Worm (Caenorhabditis elegans): ENCODE results near the gene C31B8.12.

The C31B8.12 gene

DNA sequence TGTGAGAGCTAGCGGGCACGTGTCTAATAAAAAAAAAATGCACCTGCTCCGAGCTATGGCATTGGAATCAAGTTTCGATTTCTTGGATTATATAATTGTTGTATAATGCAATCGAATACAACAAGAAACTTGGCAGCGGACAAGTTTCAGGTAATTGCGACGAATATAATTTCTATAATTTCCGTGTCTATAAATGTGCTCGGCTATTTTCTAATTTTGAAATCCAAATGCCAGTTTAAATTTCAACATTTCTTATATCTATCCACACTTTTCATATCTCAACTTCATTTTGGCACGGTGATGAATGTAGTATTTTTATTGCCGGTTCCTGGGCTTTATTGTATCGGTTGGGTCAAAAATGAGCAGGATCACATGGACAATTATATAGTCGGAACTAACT lies 2.3 kb upstream of the C31B8.12 start, which contains the start of gene C31B8.16:
C31B8.16 (plus strand) TSS at position 301 of the 400 bp plus-strand sequence.
- TF ChIP-seq ets-7 (tag; optimal IDR thresholded peaks at IDR 0.05) (no peak), ama-1 (optimal IDR thresholded peaks at IDR 0.05) (no peak), aly-1 (tag; optimal IDR thresholded peaks at IDR 0.05) (no peak), ceh-13 (GFP tag; optimal IDR thresholded peaks at IDR 0.05) (no peak), B0310.2 (tag; optimal IDR thresholded peaks at IDR 0.05) (no peak), ceh-36 (tag; optimal IDR thresholded peaks at IDR 0.05) (no peak), flt-1 (GFP tag; IDR thresholded peaks at IDR 0.05) (no peak), F13C5.2 (tag; optimal IDR thresholded peaks at IDR 0.05) (no peak), hmbx-1 (tag; optimal IDR thresholded peaks at IDR 0.05) (no peak), scrt-1 (GFP tag; IDR thresholded peaks at IDR 0.05) (no peak), hmg-4 (GFP tag; optimal IDR thresholded peaks at IDR 0.05) (no peak), hnd-1 (tag; optimal IDR thresholded peaks at IDR 0.05) (no peak), tbx-11 (GFP tag; IDR thresholded peaks at IDR 0.05) (no peak), tbx-37 (GFP tag; conservative IDR thresholded peaks at IDR 0.05) (no peak), sea-1 (GFP tag; conservative IDR thresholded peaks at IDR 0.05) (no peak), tra-4 (tag; optimal IDR thresholded peaks at IDR 0.05) (no peak), pes-1 (GFP tag; IDR thresholded peaks at IDR 0.05) (no peak)

DNA sequence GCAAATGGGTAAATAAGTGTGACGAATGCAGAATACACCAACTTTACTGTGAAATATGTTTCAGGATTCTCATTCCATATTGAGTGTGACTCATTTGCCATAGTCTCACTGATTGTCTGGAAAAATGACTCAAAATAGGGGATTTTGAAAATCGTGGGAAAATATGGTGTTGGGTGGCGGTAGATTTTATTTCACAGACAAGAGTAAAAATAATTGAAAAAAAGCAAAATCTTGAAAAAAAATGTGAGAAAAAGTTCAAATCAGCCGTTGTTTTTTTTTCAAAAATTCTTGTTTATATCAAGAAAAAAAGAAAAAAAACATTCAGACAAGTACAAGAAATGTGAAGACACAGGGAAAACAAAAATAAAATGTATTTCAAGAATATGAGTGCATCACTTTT lies 4.9 kb downstream of the C31B8.12 start, which contains the start of gene srh-38:
srh-38 (minus strand) TSS at position 101 of the 400 bp plus-strand sequence.
- TF ChIP-seq tbx-11 (GFP tag; IDR thresholded peaks at IDR 0.05) (no peak), tra-4 (tag; optimal IDR thresholded peaks at IDR 0.05) (no peak), ceh-13 (GFP tag; optimal IDR thresholded peaks at IDR 0.05) (no peak)

DNA sequence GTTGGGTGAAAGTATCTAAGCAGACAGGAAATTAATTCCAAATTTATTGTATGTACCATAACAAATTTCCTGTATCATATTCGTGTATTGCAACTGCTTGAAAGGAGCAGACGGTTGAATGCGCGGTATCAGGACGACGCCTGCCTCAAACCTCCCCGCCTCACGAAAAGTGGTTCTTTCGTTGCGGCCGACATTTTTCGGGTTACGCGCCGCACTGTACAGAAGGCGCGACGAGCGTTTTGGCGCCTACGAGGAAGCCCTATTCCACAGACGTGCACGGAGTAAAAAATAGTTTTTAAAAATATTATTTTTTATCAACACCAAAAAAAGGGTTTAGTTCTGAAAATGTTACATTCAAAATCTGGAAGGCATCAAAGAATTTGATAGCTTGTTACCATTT lies 7.3 kb downstream of the C31B8.12 start:
- TF ChIP-seq aly-1 (tag; optimal IDR thresholded peaks at IDR 0.05), result no peak
- TF ChIP-seq sea-1 (GFP tag; conservative IDR thresholded peaks at IDR 0.05), result no peak
- TF ChIP-seq F13C5.2 (tag; optimal IDR thresholded peaks at IDR 0.05), result no peak
- TF ChIP-seq pes-1 (GFP tag; IDR thresholded peaks at IDR 0.05), result no peak
- no peak for TF ChIP-seq ama-1 (optimal IDR thresholded peaks at IDR 0.05)
- no peak for TF ChIP-seq ets-7 (tag; optimal IDR thresholded peaks at IDR 0.05)
- no peak for TF ChIP-seq tra-4 (tag; optimal IDR thresholded peaks at IDR 0.05)

ce11 chrV:2913948-2914347 lies 13.5 kb downstream of the C31B8.12 start, which contains the start of gene srh-146:
srh-146 (plus strand) TSS chrV:2914248.
- TF ChIP-seq tbx-37 (GFP tag; conservative IDR thresholded peaks at IDR 0.05) (no peak), ceh-36 (tag; optimal IDR thresholded peaks at IDR 0.05) (no peak)

- TF ChIP-seq hmg-4 (GFP tag; optimal IDR thresholded peaks at IDR 0.05) (no peak), hnd-1 (tag; optimal IDR thresholded peaks at IDR 0.05) (no peak), flt-1 (GFP tag; IDR thresholded peaks at IDR 0.05) (no peak), B0310.2 (tag; optimal IDR thresholded peaks at IDR 0.05) (no peak), hmbx-1 (tag; optimal IDR thresholded peaks at IDR 0.05) (no peak), tbx-37 (GFP tag; conservative IDR thresholded peaks at IDR 0.05) (no peak), F13C5.2 (tag; optimal IDR thresholded peaks at IDR 0.05) (no peak), sea-1 (GFP tag; conservative IDR thresholded peaks at IDR 0.05) (no peak), ceh-36 (tag; optimal IDR thresholded peaks at IDR 0.05) (no peak), ets-7 (tag; optimal IDR thresholded peaks at IDR 0.05) (no peak), aly-1 (tag; optimal IDR thresholded peaks at IDR 0.05) (no peak), scrt-1 (GFP tag; IDR thresholded peaks at IDR 0.05) (no peak), tra-4 (tag; optimal IDR thresholded peaks at IDR 0.05) (no peak), pes-1 (GFP tag; IDR thresholded peaks at IDR 0.05) (no peak), ceh-13 (GFP tag; optimal IDR thresholded peaks at IDR 0.05) (no peak), tbx-11 (GFP tag; IDR thresholded peaks at IDR 0.05) (no peak), ama-1 (optimal IDR thresholded peaks at IDR 0.05) (no peak)
These were observed 14.6 kb downstream of the C31B8.12 start, which contains the start of gene C31B8.9 for ce11 chrV:2912901-2913300. C31B8.9 (minus strand) TSS chrV:2913001.

- no peak for TF ChIP-seq tbx-37 (GFP tag; conservative IDR thresholded peaks at IDR 0.05)
- no peak for TF ChIP-seq hmg-4 (GFP tag; optimal IDR thresholded peaks at IDR 0.05)
- TF ChIP-seq sea-1 (GFP tag; conservative IDR thresholded peaks at IDR 0.05), result no peak
- TF ChIP-seq flt-1 (GFP tag; IDR thresholded peaks at IDR 0.05), result no peak
- no peak for TF ChIP-seq B0310.2 (tag; optimal IDR thresholded peaks at IDR 0.05)
- no peak for TF ChIP-seq hmbx-1 (tag; optimal IDR thresholded peaks at IDR 0.05)
- no peak for TF ChIP-seq ets-7 (tag; optimal IDR thresholded peaks at IDR 0.05)
- no peak for TF ChIP-seq pes-1 (GFP tag; IDR thresholded peaks at IDR 0.05)
- TF ChIP-seq ama-1 (optimal IDR thresholded peaks at IDR 0.05), result no peak
- TF ChIP-seq ceh-36 (tag; optimal IDR thresholded peaks at IDR 0.05), result no peak
- TF ChIP-seq hnd-1 (tag; optimal IDR thresholded peaks at IDR 0.05), result no peak
- no peak for TF ChIP-seq ceh-13 (GFP tag; optimal IDR thresholded peaks at IDR 0.05)
- TF ChIP-seq scrt-1 (GFP tag; IDR thresholded peaks at IDR 0.05), result no peak
- no peak for TF ChIP-seq tra-4 (tag; optimal IDR thresholded peaks at IDR 0.05)
- no peak for TF ChIP-seq aly-1 (tag; optimal IDR thresholded peaks at IDR 0.05)
- no peak for TF ChIP-seq F13C5.2 (tag; optimal IDR thresholded peaks at IDR 0.05)
- TF ChIP-seq tbx-11 (GFP tag; IDR thresholded peaks at IDR 0.05), result no peak
These were observed 17.9 kb downstream of the C31B8.12 start, which contains the start of gene zmp-3 for ce11 chrV:2909525-2909924. zmp-3 (minus strand) TSS chrV:2909625.

DNA sequence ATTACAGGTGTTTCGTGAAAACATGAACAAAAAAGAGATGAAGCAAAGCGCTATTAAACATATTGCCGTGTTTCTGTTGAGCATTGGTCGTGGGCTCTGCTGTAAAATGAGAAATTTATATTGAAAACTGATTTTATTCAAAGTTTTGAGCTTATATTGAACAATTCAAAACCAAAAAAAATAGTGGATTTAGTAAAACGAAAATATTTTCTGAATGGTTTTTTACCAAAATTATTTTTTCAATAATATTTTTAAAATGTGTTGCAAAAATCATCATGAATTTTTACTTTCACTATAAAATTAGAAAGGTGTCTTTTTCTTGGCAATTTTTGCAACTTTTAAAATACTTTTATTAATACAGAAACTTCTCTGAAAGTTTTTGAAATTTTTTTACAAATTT lies 24.2 kb downstream of the C31B8.12 start, which contains the start of gene C31B8.7:
C31B8.7 (minus strand) TSS at position 101 of the 400 bp plus-strand sequence.
- TF ChIP-seq ceh-36 (tag; optimal IDR thresholded peaks at IDR 0.05) (no peak), ets-7 (tag; optimal IDR thresholded peaks at IDR 0.05) (no peak), ceh-13 (GFP tag; optimal IDR thresholded peaks at IDR 0.05) (no peak), tra-4 (tag; optimal IDR thresholded peaks at IDR 0.05) (no peak), F13C5.2 (tag; optimal IDR thresholded peaks at IDR 0.05) (no peak), B0310.2 (tag; optimal IDR thresholded peaks at IDR 0.05) (no peak), scrt-1 (GFP tag; IDR thresholded peaks at IDR 0.05) (no peak), tbx-11 (GFP tag; IDR thresholded peaks at IDR 0.05) (no peak), tbx-37 (GFP tag; conservative IDR thresholded peaks at IDR 0.05) (no peak), hnd-1 (tag; optimal IDR thresholded peaks at IDR 0.05) (no peak), aly-1 (tag; optimal IDR thresholded peaks at IDR 0.05) (no peak), hmg-4 (GFP tag; optimal IDR thresholded peaks at IDR 0.05) (no peak), sea-1 (GFP tag; conservative IDR thresholded peaks at IDR 0.05) (no peak), flt-1 (GFP tag; IDR thresholded peaks at IDR 0.05) (no peak), pes-1 (GFP tag; IDR thresholded peaks at IDR 0.05) (no peak)

Measured in whole organism, early embryonic.